Fruit fly (Drosophila melanogaster) whole organism, embryonic: ENCODE measurements around the gene Wwox.

ENCODE experiments used
- Adf1 ChIP-seq: fragments of 200-800 bp; sonication (Bioruptor generic); IDR thresholded peaks from 2 replicates; pipeline ENCODE4 v1.3.6; 2022; ENCODE audit warnings: missing biosample characterization, missing genetic modification characterization
- BEAF-32 ChIP-seq: fragments of 200-800 bp; sonication (Bioruptor generic); optimal IDR thresholded peaks from 3 replicates; lab custom pipeline; 2017; ENCODE audit warnings: missing biosample characterization, missing genetic modification characterization, mild to moderate bottlenecking, moderate library complexity, missing genetic modification reagents
- Bgb ChIP-seq: fragments of 200-800 bp; sonication (Bioruptor generic); IDR thresholded peaks from 2 replicates; pipeline ENCODE4 v1.3.6; 2022; ENCODE audit warnings: missing biosample characterization, missing genetic modification characterization; ENCODE audit not compliant: partially characterized antibody
- CG10959 ChIP-seq: fragments of 200-800 bp; sonication (Bioruptor generic); IDR thresholded peaks from 2 replicates; pipeline ENCODE4 v1.3.6; 2022; ENCODE audit warnings: missing biosample characterization, missing genetic modification characterization
- CG13296 ChIP-seq: fragments of 200-800 bp; sonication (Bioruptor generic); optimal IDR thresholded peaks from 3 replicates; lab custom pipeline; 2018; ENCODE audit warnings: missing biosample characterization, mild to moderate bottlenecking, missing genetic modification characterization
- CG14050 ChIP-seq: fragments of 200-800 bp; sonication (Bioruptor generic); IDR thresholded peaks from 3 replicates; pipeline ENCODE4 v1.3.6; 2022; ENCODE audit warnings: missing biosample characterization, missing genetic modification characterization
- CG1603 ChIP-seq: fragments of 200-800 bp; sonication (Bioruptor generic); optimal IDR thresholded peaks from 2 replicates; lab custom pipeline; 2019; ENCODE audit warnings: missing biosample characterization, mild to moderate bottlenecking, missing genetic modification characterization, moderate library complexity
- CG2678 ChIP-seq: fragments of 200-800 bp; sonication (Bioruptor generic); optimal IDR thresholded peaks from 3 replicates; lab custom pipeline; 2019; ENCODE audit warnings: missing biosample characterization, mild to moderate bottlenecking, missing genetic modification characterization, moderate library complexity
- CG3281 ChIP-seq: fragments of 200-800 bp; sonication (Bioruptor generic); optimal IDR thresholded peaks from 3 replicates; lab custom pipeline; 2017; ENCODE audit warnings: missing biosample characterization, mild to moderate bottlenecking, missing genetic modification characterization
- CG34422 ChIP-seq: fragments of 200-800 bp; sonication (Bioruptor generic); IDR thresholded peaks from 3 replicates; pipeline ENCODE4 v1.3.6; 2022; ENCODE audit warnings: missing biosample characterization, missing genetic modification characterization
- CG42726 ChIP-seq: fragments of 200-800 bp; sonication (Bioruptor generic); IDR thresholded peaks from 2 replicates; pipeline ENCODE4 v1.3.6; 2022; ENCODE audit warnings: missing biosample characterization, missing genetic modification characterization; ENCODE audit not compliant: partially characterized antibody
- CG6854 ChIP-seq: fragments of 200-800 bp; sonication (Bioruptor generic); optimal IDR thresholded peaks from 3 replicates; lab custom pipeline; 2017; ENCODE audit warnings: missing biosample characterization, mild to moderate bottlenecking, missing genetic modification characterization
- CG7987 ChIP-seq: fragments of 200-800 bp; sonication (Bioruptor generic); optimal IDR thresholded peaks from 2 replicates; lab custom pipeline; 2018; ENCODE audit warnings: missing biosample characterization, mild to moderate bottlenecking, missing genetic modification characterization, moderate library complexity
- CG8290 ChIP-seq, 3 experiments: fragments of 200-800 bp; sonication (Bioruptor generic); optimal IDR thresholded peaks; 2 replicates each; lab custom pipeline; 2016 to 2019; ENCODE audit warnings: missing biosample characterization in 3 of 3, missing genetic modification characterization in 3 of 3, mild to moderate bottlenecking in 2 of 3, moderate library complexity in 1 of 3
- CG8924 ChIP-seq: fragments of 200-800 bp; optimal IDR thresholded peaks from 3 replicates; lab custom pipeline; 2019; ENCODE audit warnings: missing biosample characterization, mild to moderate bottlenecking, missing genetic modification characterization, moderate library complexity
- D19A ChIP-seq: fragments of 200-800 bp; optimal IDR thresholded peaks from 3 replicates; lab custom pipeline; 2019; ENCODE audit warnings: missing biosample characterization, mild to moderate bottlenecking, missing genetic modification characterization, moderate library complexity
- Doc3 ChIP-seq: fragments of 200-800 bp; sonication (Bioruptor generic); IDR thresholded peaks from 3 replicates; pipeline ENCODE4 v1.3.6; 2022; ENCODE audit warnings: missing biosample characterization, missing genetic modification characterization; ENCODE audit not compliant: partially characterized antibody
- Dp ChIP-seq: fragments of 200-800 bp; sonication (Bioruptor generic); optimal IDR thresholded peaks from 2 replicates; lab custom pipeline; 2018; ENCODE audit warnings: missing biosample characterization, mild to moderate bottlenecking, missing genetic modification characterization, moderate library complexity
- Eip74EF ChIP-seq, 2 experiments: fragments of 200-800 bp in 1 of 2; fragments of >200 bp in 1 of 2; sonication (Bioruptor generic) in 1 of 2; optimal IDR thresholded peaks; 2 replicates each; lab custom pipeline; 2017 to 2019; ENCODE audit warnings: missing biosample characterization in 2 of 2, missing genetic modification characterization in 2 of 2, mild to moderate bottlenecking in 1 of 2, moderate library complexity in 1 of 2
- Ets97D ChIP-seq: fragments of 200-800 bp; sonication (Bioruptor generic); optimal IDR thresholded peaks from 3 replicates; lab custom pipeline; 2016; ENCODE audit warnings: missing biosample characterization, missing genetic modification characterization
- Fer1 ChIP-seq: fragments of 200-800 bp; sonication (Bioruptor generic); optimal IDR thresholded peaks from 2 replicates; lab custom pipeline; 2017; ENCODE audit warnings: missing biosample characterization, mild to moderate bottlenecking, missing genetic modification characterization
- HLHmδ ChIP-seq: fragments of 200-800 bp; sonication (Bioruptor generic); optimal IDR thresholded peaks from 2 replicates; lab custom pipeline; 2018; ENCODE audit warnings: missing biosample characterization, mild to moderate bottlenecking, missing genetic modification characterization, moderate library complexity
- MESR4 ChIP-seq: fragments of 200-800 bp; sonication (Bioruptor generic); optimal IDR thresholded peaks from 2 replicates; lab custom pipeline; 2018; ENCODE audit warnings: missing biosample characterization, mild to moderate bottlenecking, missing genetic modification characterization, moderate library complexity
- Mad ChIP-seq: fragments of 200-800 bp; sonication (Bioruptor generic); optimal IDR thresholded peaks from 2 replicates; lab custom pipeline; 2016; ENCODE audit warnings: missing biosample characterization, missing genetic modification characterization
- NfI ChIP-seq: fragments of 200-800 bp; sonication (Bioruptor generic); optimal IDR thresholded peaks from 3 replicates; lab custom pipeline; 2018; ENCODE audit warnings: missing biosample characterization, mild to moderate bottlenecking, missing genetic modification characterization, moderate library complexity
- Opbp ChIP-seq: fragments of 200-800 bp; sonication (Bioruptor generic); IDR thresholded peaks from 3 replicates; pipeline ENCODE4 v1.3.6; 2022; ENCODE audit warnings: missing biosample characterization, missing genetic modification characterization; ENCODE audit not compliant: partially characterized antibody
- Pdp1 ChIP-seq, 2 experiments: fragments of 200-800 bp; sonication (Bioruptor generic); optimal IDR thresholded peaks; 3 replicates each; lab custom pipeline; 2016; ENCODE audit warnings: missing biosample characterization in 2 of 2, missing genetic modification characterization in 2 of 2, mild to moderate bottlenecking in 1 of 2, moderate library complexity in 1 of 2
- Six4 ChIP-seq: fragments of 200-800 bp; sonication (Bioruptor generic); optimal IDR thresholded peaks from 2 replicates; lab custom pipeline; 2016; ENCODE audit warnings: missing biosample characterization, missing genetic modification characterization
- Stat92E ChIP-seq, 3 experiments: fragments of >200 bp in 2 of 3; fragments of 200-800 bp in 1 of 3; sonication (Bioruptor generic) in 1 of 3; optimal IDR thresholded peaks; 2 replicates each; lab custom pipeline; 2017 to 2019; ENCODE audit warnings: missing biosample characterization in 3 of 3, missing genetic modification characterization in 3 of 3, mild to moderate bottlenecking in 1 of 3, moderate library complexity in 1 of 3
- ap ChIP-seq: fragments of 200-800 bp; sonication (Bioruptor generic); IDR thresholded peaks from 2 replicates; pipeline ENCODE4 v1.3.6; 2022; ENCODE audit warnings: missing biosample characterization, missing genetic modification characterization
- fd3F ChIP-seq: fragments of 200-800 bp; sonication (Bioruptor generic); optimal IDR thresholded peaks from 2 replicates; lab custom pipeline; 2018; ENCODE audit warnings: missing biosample characterization, mild to moderate bottlenecking, missing genetic modification characterization, moderate library complexity
- ftz-f1 ChIP-seq: fragments of 200-800 bp; sonication (Bioruptor generic); optimal IDR thresholded peaks from 2 replicates; lab custom pipeline; 2016; ENCODE audit warnings: missing biosample characterization, missing genetic modification characterization
- gcm ChIP-seq: fragments of 200-800 bp; sonication (Bioruptor generic); optimal IDR thresholded peaks from 2 replicates; lab custom pipeline; 2019; ENCODE audit warnings: missing biosample characterization, mild to moderate bottlenecking, missing genetic modification characterization, moderate library complexity
- gfzf ChIP-seq: fragments of 200-800 bp; sonication (Bioruptor generic); optimal IDR thresholded peaks from 2 replicates; lab custom pipeline; 2016; ENCODE audit warnings: missing biosample characterization, mild to moderate bottlenecking, missing genetic modification characterization, moderate library complexity
- gro ChIP-seq: fragments of 200-800 bp; sonication (Bioruptor generic); optimal IDR thresholded peaks from 2 replicates; lab custom pipeline; 2016; ENCODE audit warnings: missing biosample characterization, missing genetic modification characterization
- maf-S ChIP-seq: fragments of 200-800 bp; sonication (Bioruptor generic); optimal IDR thresholded peaks from 2 replicates; lab custom pipeline; 2016; ENCODE audit warnings: missing biosample characterization, missing genetic modification characterization
- mirr ChIP-seq: fragments of 200-800 bp; sonication (Bioruptor generic); optimal IDR thresholded peaks from 3 replicates; lab custom pipeline; 2018; ENCODE audit warnings: missing biosample characterization, mild to moderate bottlenecking, missing genetic modification characterization
- onecut ChIP-seq: fragments of 200-800 bp; sonication (Bioruptor generic); IDR thresholded peaks from 2 replicates; pipeline ENCODE4 v1.3.6; 2022; ENCODE audit warnings: missing biosample characterization, missing genetic modification characterization
- pb ChIP-seq: fragments of 200-800 bp; sonication (Bioruptor generic); optimal IDR thresholded peaks from 3 replicates; lab custom pipeline; 2016; ENCODE audit warnings: missing biosample characterization, missing genetic modification characterization
- psq ChIP-seq: fragments of 200-800 bp; sonication (Bioruptor generic); optimal IDR thresholded peaks from 2 replicates; lab custom pipeline; 2017; ENCODE audit warnings: missing biosample characterization, missing genetic modification characterization
- salm ChIP-seq: fragments of 200-800 bp; sonication (Bioruptor generic); optimal IDR thresholded peaks from 2 replicates; lab custom pipeline; 2018; ENCODE audit warnings: missing biosample characterization, mild to moderate bottlenecking, missing genetic modification characterization
- scrt ChIP-seq: fragments of 200-800 bp; sonication (Bioruptor generic); optimal IDR thresholded peaks from 2 replicates; lab custom pipeline; 2018; ENCODE audit warnings: missing biosample characterization, mild to moderate bottlenecking, missing genetic modification characterization, moderate library complexity
- slou ChIP-seq: fragments of 200-800 bp; sonication (Bioruptor generic); optimal IDR thresholded peaks from 3 replicates; lab custom pipeline; 2016; ENCODE audit warnings: missing biosample characterization, missing genetic modification characterization
- stwl ChIP-seq: fragments of 200-800 bp; sonication (Bioruptor generic); optimal IDR thresholded peaks from 3 replicates; lab custom pipeline; 2018; ENCODE audit warnings: missing biosample characterization, mild to moderate bottlenecking, missing genetic modification characterization, moderate library complexity
- tin ChIP-seq: fragments of 200-800 bp; sonication (Bioruptor generic); optimal IDR thresholded peaks from 3 replicates; lab custom pipeline; 2016; ENCODE audit warnings: missing biosample characterization, missing genetic modification characterization
- zen ChIP-seq: fragments of 200-800 bp; sonication (Bioruptor generic); optimal IDR thresholded peaks from 3 replicates; lab custom pipeline; 2018; ENCODE audit warnings: missing biosample characterization, mild to moderate bottlenecking, missing genetic modification characterization, moderate library complexity
- zf30C ChIP-seq: fragments of 200-800 bp; sonication (Bioruptor generic); optimal IDR thresholded peaks from 3 replicates; lab custom pipeline; 2018; ENCODE audit warnings: missing biosample characterization, mild to moderate bottlenecking, missing genetic modification characterization

Gene Wwox

DNA sequence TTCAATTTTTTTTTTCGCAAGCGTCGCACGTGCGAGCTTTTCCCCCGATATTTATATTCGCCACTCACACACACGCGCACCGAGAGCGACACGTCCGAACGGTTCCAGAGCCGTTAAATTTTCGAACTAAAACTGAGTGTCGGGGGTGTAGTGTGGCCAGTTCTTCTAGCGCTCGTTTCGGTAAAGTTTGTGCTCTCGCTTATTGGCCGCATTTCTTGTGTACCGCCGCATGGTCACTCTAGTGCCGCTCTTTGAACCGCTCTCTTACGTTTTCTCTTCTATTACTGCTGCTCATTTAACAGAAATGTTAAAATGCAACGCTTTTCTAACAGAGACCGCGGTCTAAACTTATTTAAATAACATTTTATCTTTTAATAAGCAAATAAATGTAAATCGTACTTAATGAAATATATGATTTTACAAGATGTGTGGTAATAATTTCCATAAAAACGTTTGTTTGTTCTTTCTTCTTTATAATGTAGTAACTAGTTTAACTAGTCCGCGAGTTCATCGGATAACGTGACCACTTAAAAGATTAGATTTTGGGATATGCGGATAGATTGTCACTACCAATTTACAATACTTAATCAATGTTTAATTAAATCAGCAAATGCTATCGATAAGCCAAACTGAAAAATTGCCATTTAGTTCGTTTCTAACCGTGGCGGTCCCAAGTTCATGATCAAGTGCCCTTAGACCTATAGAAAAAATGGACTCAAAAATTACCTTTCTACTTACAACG, 19.9 kb downstream of the Wwox start, which contains the start of gene Snoo (continued):
- TF ChIP-seq pb (GFP tag; lab: Kevin White, UChicago): no peak
- no peak for TF ChIP-seq fd3F (GFP tag; lab: Kevin White, UChicago)
- no peak for TF ChIP-seq zen (tag; lab: Kevin White, UChicago)
- TF ChIP-seq stwl (tag; lab: Kevin White, UChicago): peak; percentile 64
- no peak for TF ChIP-seq Six4 (GFP tag; lab: Kevin White, UChicago)
- no peak for TF ChIP-seq Doc3 (GFP tag; lab: Robert Waterston, UW)
- no peak for TF ChIP-seq CG2678 (tag; lab: Kevin White, UChicago)
- no peak for TF ChIP-seq tin (GFP tag; lab: Kevin White, UChicago)
- TF ChIP-seq CG7987 (GFP tag; lab: Kevin White, UChicago): peak; percentile 29
- no peak for TF ChIP-seq zf30C
- peak; percentile 45 for TF ChIP-seq mirr (GFP tag; lab: Kevin White, UChicago)
- TF ChIP-seq gfzf (GFP tag; lab: Kevin White, UChicago): peak; percentile 96
- TF ChIP-seq BEAF-32 (GFP tag; lab: Kevin White, UChicago): peak; percentile 24
- peak; percentile 40 for TF ChIP-seq gro (GFP tag; lab: Kevin White, UChicago)
- TF ChIP-seq CG1603 (tag; lab: Kevin White, UChicago): peak; percentile 50
- peak; percentile 29 for TF ChIP-seq ftz-f1
- no peak for TF ChIP-seq scrt (GFP tag; lab: Kevin White, UChicago)
- TF ChIP-seq Eip74EF (GFP tag; optimal IDR thresholded peaks at IDR 0.05; lab: Kevin White, UChicago): no peak
- no peak for TF ChIP-seq CG3281 (GFP tag; lab: Kevin White, UChicago)
- peak; percentile 23; the same call in 1 of the 3 replicates for TF ChIP-seq CG34422 (GFP tag; lab: Robert Waterston, UW)
- TF ChIP-seq onecut (GFP tag; lab: Robert Waterston, UW): peak; percentile 17; the same call in 1 of the 2 replicates
- TF ChIP-seq Stat92E (GFP tag; optimal IDR thresholded peaks at IDR 0.05; lab: Kevin White, UChicago): no peak
- no peak for TF ChIP-seq Fer1
- no peak for TF ChIP-seq HLHmδ (GFP tag; lab: Kevin White, UChicago)
- no peak for TF ChIP-seq slou
- TF ChIP-seq D19A (tag; lab: Kevin White, UChicago): no peak
- no peak for TF ChIP-seq CG13296
- TF ChIP-seq Ets97D (GFP tag; lab: Kevin White, UChicago): peak; percentile 10
- TF ChIP-seq Pdp1 (GFP tag; optimal IDR thresholded peaks at IDR 0.05; lab: Kevin White, UChicago): peak in 1 of 2 experiments; percentile 31
- peak; percentile 33; the same call in 1 of the 2 replicates for TF ChIP-seq Adf1 (GFP tag; lab: Robert Waterston, UW)
- peak; percentile 25 for TF ChIP-seq CG8924 (tag; lab: Kevin White, UChicago)
- no peak for TF ChIP-seq maf-S
- TF ChIP-seq MESR4: peak; percentile 26
- TF ChIP-seq gcm (GFP tag; lab: Kevin White, UChicago): no peak
- peak; percentile 18 for TF ChIP-seq CG6854 (GFP tag; lab: Kevin White, UChicago)
- TF ChIP-seq psq (GFP tag; lab: Kevin White, UChicago): no peak
- no peak for TF ChIP-seq CG8290 (GFP tag; optimal IDR thresholded peaks at IDR 0.05; lab: Kevin White, UChicago)
- peak in 1 of 2 experiments; percentile 76 for TF ChIP-seq CG8290 (tag; optimal IDR thresholded peaks at IDR 0.05; lab: Kevin White, UChicago)
- TF ChIP-seq Mad (GFP tag; lab: Kevin White, UChicago): peak; percentile 22
- peak; percentile 20 for TF ChIP-seq Dp (GFP tag; lab: Kevin White, UChicago)
- TF ChIP-seq CG10959 (GFP tag; lab: Robert Waterston, UW): no peak
- no peak for TF ChIP-seq ap (GFP tag; lab: Robert Waterston, UW)
- peak; percentile 2 for TF ChIP-seq salm
- no peak; the same call in 2 of the 3 replicates for TF ChIP-seq CG14050
- peak; percentile 30; the same call in 1 of the 2 replicates for TF ChIP-seq CG42726 (GFP tag; lab: Robert Waterston, UW)
- TF ChIP-seq Bgb (GFP tag; lab: Robert Waterston, UW): peak; percentile 61
- peak; percentile 58; the same call in 2 of the 3 replicates for TF ChIP-seq Opbp (GFP tag; lab: Robert Waterston, UW)
- peak; percentile 20 for TF ChIP-seq NfI
